Worm (Caenorhabditis elegans): ENCODE results near the gene F32H5.3.

The F32H5.3 gene

DNA sequence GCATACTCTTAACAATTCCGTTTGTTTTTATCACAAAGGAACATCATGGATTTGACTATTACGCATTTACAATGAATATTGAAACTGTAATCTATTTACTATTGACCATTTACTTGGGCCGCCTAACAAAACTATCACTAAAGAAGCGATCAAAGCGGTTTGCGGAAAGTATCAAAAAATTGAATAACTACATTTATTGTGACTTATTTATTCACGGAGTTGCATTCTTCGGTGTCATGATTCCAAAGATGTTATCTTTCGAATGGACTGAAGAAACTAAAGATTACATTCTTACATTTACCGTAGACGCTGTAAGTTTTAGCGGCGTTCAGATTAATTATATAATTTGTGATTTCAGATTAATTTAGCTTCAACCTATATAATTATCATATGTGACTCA is 5.1 kb downstream of the F32H5.3 start:
- TF ChIP-seq nhr-25 (tag; optimal IDR thresholded peaks at IDR 0.05) (no peak), egl-27 (tag; optimal IDR thresholded peaks at IDR 0.05) (no peak), F13H6.1 (tag; optimal IDR thresholded peaks at IDR 0.05) (no peak), nhr-237 (tag; optimal IDR thresholded peaks at IDR 0.05) (no peak), lsy-2 (tag; optimal IDR thresholded peaks at IDR 0.05) (no peak), aly-2 (tag; optimal IDR thresholded peaks at IDR 0.05) (no peak), nhr-23 (tag; optimal IDR thresholded peaks at IDR 0.05) (no peak), dmd-4 (tag; optimal IDR thresholded peaks at IDR 0.05) (no peak), lin-39 (tag; optimal IDR thresholded peaks at IDR 0.05) (no peak), gmeb-1 (tag; optimal IDR thresholded peaks at IDR 0.05) (no peak), peb-1 (tag; optimal IDR thresholded peaks at IDR 0.05) (no peak), sem-4 (tag; optimal IDR thresholded peaks at IDR 0.05) (no peak), blmp-1 (tag; optimal IDR thresholded peaks at IDR 0.05; ENCODE audit: insufficient read depth) (no peak)

DNA sequence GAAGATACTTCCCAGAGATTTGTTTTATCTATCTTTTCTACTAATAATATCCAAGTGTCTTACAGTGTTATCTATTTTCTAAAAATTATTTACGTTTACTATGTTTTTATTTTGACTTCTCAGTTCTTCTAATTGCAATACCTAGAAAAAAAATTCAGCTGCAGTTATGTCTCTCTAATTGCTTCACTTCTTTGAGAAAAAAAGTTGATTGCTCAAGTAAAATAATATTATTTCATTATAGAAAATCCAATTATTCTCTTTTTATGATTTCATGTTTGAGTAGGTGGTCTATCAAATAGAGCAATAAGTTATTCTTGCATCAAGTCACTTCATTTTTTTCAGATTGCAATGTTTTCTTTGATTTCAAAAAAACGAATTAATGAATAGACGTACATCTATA is 7.4 kb downstream of the F32H5.3 start:
- TF ChIP-seq nhr-12 (tag; optimal IDR thresholded peaks at IDR 0.05) (no peak), lin-11 (tag; optimal IDR thresholded peaks at IDR 0.05) (no peak), ztf-11 (tag; optimal IDR thresholded peaks at IDR 0.05) (no peak), unc-62 (GFP tag; optimal IDR thresholded peaks at IDR 0.05) (no peak), lin-13 (GFP tag; optimal IDR thresholded peaks at IDR 0.05) (no peak), C34F6.9 (tag; optimal IDR thresholded peaks at IDR 0.05) (no peak)

DNA sequence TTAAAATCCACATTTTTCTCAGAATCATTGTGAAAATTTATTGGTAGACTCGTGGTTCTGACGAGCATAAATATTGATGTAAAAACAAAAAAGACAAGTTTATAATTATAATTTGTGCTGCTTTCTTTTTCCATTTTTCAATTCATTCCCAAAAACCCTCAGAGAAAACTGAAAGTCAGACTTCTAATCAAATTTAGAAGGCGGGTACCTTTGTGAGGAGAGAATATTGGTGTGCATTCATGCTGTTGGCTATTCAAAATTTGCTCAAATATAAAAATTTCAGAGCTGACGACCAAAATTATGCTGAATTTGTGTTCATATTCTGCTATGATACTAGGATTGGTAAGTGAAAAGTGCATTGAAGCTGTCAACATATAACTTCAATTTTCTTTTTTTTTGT is 7.9 kb downstream of the F32H5.3 start, which contains the start of gene srx-125:
Gene srx-125 (plus strand): TSS at position 301 of the 400 bp plus-strand sequence.
- no peak for TF ChIP-seq sma-9 (GFP tag; optimal IDR thresholded peaks at IDR 0.05)
- no peak for TF ChIP-seq sma-9 (tag; optimal IDR thresholded peaks at IDR 0.05)
- TF ChIP-seq mbf-1 (tag; optimal IDR thresholded peaks at IDR 0.05) = no peak
- no peak for TF ChIP-seq ztf-11 (tag; optimal IDR thresholded peaks at IDR 0.05)
- no peak for TF ChIP-seq blmp-1 (tag; optimal IDR thresholded peaks at IDR 0.05; ENCODE audit: insufficient read depth)
- no peak for TF ChIP-seq ceh-82 (tag; optimal IDR thresholded peaks at IDR 0.05)
- no peak for TF ChIP-seq peb-1 (tag; optimal IDR thresholded peaks at IDR 0.05)
- no peak for TF ChIP-seq crh-2 (tag; optimal IDR thresholded peaks at IDR 0.05)
- no peak for TF ChIP-seq alr-1 (tag; optimal IDR thresholded peaks at IDR 0.05)
- TF ChIP-seq mdl-1 (tag; optimal IDR thresholded peaks at IDR 0.05) = no peak
- TF ChIP-seq unc-62 (GFP tag; optimal IDR thresholded peaks at IDR 0.05) = no peak
- TF ChIP-seq R02D3.7 (tag; optimal IDR thresholded peaks at IDR 0.05) = no peak
- no peak for TF ChIP-seq nhr-12 (tag; optimal IDR thresholded peaks at IDR 0.05)
- no peak for TF ChIP-seq nhr-77 (tag; optimal IDR thresholded peaks at IDR 0.05)
- no peak for TF ChIP-seq ama-1 (optimal IDR thresholded peaks at IDR 0.05)
- TF ChIP-seq unc-55 (GFP tag; optimal IDR thresholded peaks at IDR 0.05) = no peak
- TF ChIP-seq ztf-1 (GFP tag; conservative IDR thresholded peaks at IDR 0.05) = no peak
- no peak for TF ChIP-seq ztf-4 (tag; optimal IDR thresholded peaks at IDR 0.05)

DNA sequence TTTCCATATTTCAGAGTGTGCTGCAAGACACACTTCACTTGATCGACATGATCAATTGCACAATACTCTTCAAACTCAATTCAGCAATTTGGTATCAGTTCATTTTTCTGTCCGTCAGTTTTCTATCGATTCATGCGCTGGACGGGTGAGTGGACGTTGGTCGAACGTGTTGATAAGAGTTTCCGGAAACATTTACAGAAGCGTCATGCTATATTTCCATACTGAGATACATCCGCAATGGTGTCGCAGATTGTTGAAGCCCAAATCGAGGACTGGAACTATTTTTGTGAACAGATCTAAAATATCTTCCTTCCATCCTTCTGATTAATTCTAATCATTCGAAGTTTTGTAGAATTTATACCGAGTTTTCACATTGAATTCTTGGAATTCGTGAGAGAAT is 10.5 kb downstream of the F32H5.3 start:
- peak; percentile 15 for TF ChIP-seq sma-9 (GFP tag; optimal IDR thresholded peaks at IDR 0.05)
- no peak for TF ChIP-seq sma-9 (tag; optimal IDR thresholded peaks at IDR 0.05)
- TF ChIP-seq crh-2 (tag; optimal IDR thresholded peaks at IDR 0.05) = peak; percentile 39
- no peak for TF ChIP-seq ceh-16 (tag; optimal IDR thresholded peaks at IDR 0.05)
- TF ChIP-seq unc-62 (GFP tag; optimal IDR thresholded peaks at IDR 0.05) = no peak
- peak; percentile 31 for TF ChIP-seq nhr-21 (tag; optimal IDR thresholded peaks at IDR 0.05)
- TF ChIP-seq gmeb-1 (tag; optimal IDR thresholded peaks at IDR 0.05) = peak; percentile 32
- no peak for TF ChIP-seq Y55F3AM.14 (GFP tag; optimal IDR thresholded peaks at IDR 0.05)
- TF ChIP-seq sem-4 (tag; optimal IDR thresholded peaks at IDR 0.05) = no peak
- TF ChIP-seq nhr-129 (tag; optimal IDR thresholded peaks at IDR 0.05) = no peak
- no peak for TF ChIP-seq ztf-11 (tag; optimal IDR thresholded peaks at IDR 0.05)
- TF ChIP-seq skn-1 (tag; optimal IDR thresholded peaks at IDR 0.05) = no peak
- no peak for TF ChIP-seq blmp-1 (tag; optimal IDR thresholded peaks at IDR 0.05; ENCODE audit: insufficient read depth)
- no peak for TF ChIP-seq lin-39 (tag; optimal IDR thresholded peaks at IDR 0.05)
- TF ChIP-seq elt-1 (tag; optimal IDR thresholded peaks at IDR 0.05) = no peak
- no peak for TF ChIP-seq alr-1 (tag; optimal IDR thresholded peaks at IDR 0.05)
- peak; percentile 1 for TF ChIP-seq F13H6.1 (tag; optimal IDR thresholded peaks at IDR 0.05)
- TF ChIP-seq fos-1 (tag; optimal IDR thresholded peaks at IDR 0.05) = peak; percentile 63
- TF ChIP-seq elt-3 (tag; optimal IDR thresholded peaks at IDR 0.05) = no peak
- no peak for TF ChIP-seq peb-1 (tag; optimal IDR thresholded peaks at IDR 0.05)
- TF ChIP-seq sma-3 (GFP tag; optimal IDR thresholded peaks at IDR 0.05) = peak; percentile 45
- no peak for TF ChIP-seq nhr-25 (tag; optimal IDR thresholded peaks at IDR 0.05)
- no peak for TF ChIP-seq lsy-2 (tag; optimal IDR thresholded peaks at IDR 0.05)
